Fruit fly (Drosophila melanogaster): ENCODE data around the gene cv-c.

- TF ChIP-seq lz (GFP tag; optimal IDR thresholded peaks at IDR 0.05) (no peak), OdsH (GFP tag; optimal IDR thresholded peaks at IDR 0.05) (no peak), net (GFP tag; optimal IDR thresholded peaks at IDR 0.05) (no peak), CG11902 (GFP tag; optimal IDR thresholded peaks at IDR 0.05) (no peak), Smox (GFP tag; optimal IDR thresholded peaks at IDR 0.05) (no peak), salr (GFP tag; optimal IDR thresholded peaks at IDR 0.05) (no peak), acj6 (GFP tag; optimal IDR thresholded peaks at IDR 0.05) (no peak), Gug (GFP tag; IDR thresholded peaks at IDR 0.05) (no peak), svp (GFP tag) (peak; percentile 1), fkh (GFP tag; optimal IDR thresholded peaks at IDR 0.05) (peak; percentile 64), Lpt (GFP tag; optimal IDR thresholded peaks at IDR 0.05) (no peak), CG6276 (GFP tag; optimal IDR thresholded peaks at IDR 0.05) (no peak)
Measured at dm6 chr3R:14477085-14477762, 4.3 kb downstream of the cv-c start.

All from whole organism, prepupa.